Fruit fly (Drosophila melanogaster) whole organism, embryonic: ENCODE measurements around the gene Ssu72.

Source experiments
- Ada2b ChIP-seq: fragments of 200-800 bp; sonication (Bioruptor generic); IDR thresholded peaks from 2 replicates; pipeline ENCODE4 v1.3.6; 2022; ENCODE audit warnings: missing biosample characterization, missing genetic modification characterization
- Adf1 ChIP-seq: fragments of 200-800 bp; sonication (Bioruptor generic); IDR thresholded peaks from 2 replicates; pipeline ENCODE4 v1.3.6; 2022; ENCODE audit warnings: missing biosample characterization, missing genetic modification characterization
- Antp ChIP-seq: fragments of 200-800 bp; sonication (Bioruptor generic); optimal IDR thresholded peaks from 3 replicates; lab custom pipeline; 2016; ENCODE audit warnings: missing biosample characterization, missing genetic modification characterization
- Atf3 ChIP-seq: fragments of 200-800 bp; sonication (Bioruptor generic); optimal IDR thresholded peaks from 3 replicates; lab custom pipeline; 2016; ENCODE audit warnings: missing biosample characterization, missing genetic modification characterization
- Bdp1 ChIP-seq: fragments of 200-800 bp; sonication (Bioruptor generic); optimal IDR thresholded peaks from 3 replicates; lab custom pipeline; 2016; ENCODE audit warnings: missing biosample characterization, missing genetic modification characterization
- CG10209 ChIP-seq: fragments of 200-800 bp; sonication (Bioruptor generic); optimal IDR thresholded peaks from 3 replicates; lab custom pipeline; 2017; ENCODE audit warnings: missing biosample characterization, mild to moderate bottlenecking, missing genetic modification characterization, missing genetic modification reagents
- CG10366 ChIP-seq: fragments of 200-800 bp; sonication (Bioruptor generic); IDR thresholded peaks from 2 replicates; pipeline ENCODE4 v1.3.6; 2022; ENCODE audit warnings: missing biosample characterization, missing genetic modification characterization
- CG11696 ChIP-seq: fragments of 200-800 bp; sonication (Bioruptor generic); IDR thresholded peaks from 2 replicates; pipeline ENCODE4 v1.3.6; 2022; ENCODE audit warnings: missing biosample characterization, missing genetic modification characterization
- CG12942 ChIP-seq: fragments of 200-800 bp; sonication (Bioruptor generic); optimal IDR thresholded peaks from 3 replicates; lab custom pipeline; 2016; ENCODE audit warnings: missing biosample characterization, missing genetic modification characterization
- CG13894 ChIP-seq: fragments of 200-800 bp; sonication (Bioruptor generic); optimal IDR thresholded peaks from 3 replicates; lab custom pipeline; 2018; ENCODE audit warnings: missing biosample characterization, mild to moderate bottlenecking, missing genetic modification characterization, moderate library complexity
- CG15011 ChIP-seq: fragments of 200-800 bp; sonication (Bioruptor generic); optimal IDR thresholded peaks from 3 replicates; lab custom pipeline; 2018; ENCODE audit warnings: missing biosample characterization, mild to moderate bottlenecking, missing genetic modification characterization
- CG15073 ChIP-seq: fragments of 200-800 bp; sonication (Bioruptor generic); optimal IDR thresholded peaks from 2 replicates; lab custom pipeline; 2016; ENCODE audit warnings: missing biosample characterization, missing genetic modification characterization
- CG15269 ChIP-seq: fragments of 200-800 bp; sonication (Bioruptor generic); optimal IDR thresholded peaks from 2 replicates; lab custom pipeline; 2018; ENCODE audit warnings: missing biosample characterization, mild to moderate bottlenecking, missing genetic modification characterization, moderate library complexity
- CG15514 ChIP-seq: fragments of 200-800 bp; sonication (Bioruptor generic); optimal IDR thresholded peaks from 3 replicates; lab custom pipeline; 2017; ENCODE audit warnings: missing biosample characterization, missing genetic modification characterization, mild to moderate bottlenecking, moderate library complexity, missing genetic modification reagents
- CG1602 ChIP-seq: fragments of 200-800 bp; sonication (Bioruptor generic); optimal IDR thresholded peaks from 3 replicates; lab custom pipeline; 2016; ENCODE audit warnings: missing biosample characterization, missing genetic modification characterization
- CG17186 ChIP-seq: fragments of 200-800 bp; sonication (Bioruptor generic); optimal IDR thresholded peaks from 3 replicates; lab custom pipeline; 2017; ENCODE audit warnings: missing biosample characterization, missing genetic modification reagents, missing genetic modification characterization
- CG17359 ChIP-seq: fragments of 200-800 bp; sonication (Bioruptor generic); optimal IDR thresholded peaks from 3 replicates; lab custom pipeline; 2018; ENCODE audit warnings: missing biosample characterization, mild to moderate bottlenecking, missing genetic modification characterization, moderate library complexity
- CG17612 ChIP-seq: fragments of 200-800 bp; sonication (Bioruptor generic); IDR thresholded peaks from 2 replicates; pipeline ENCODE4 v1.3.6; 2022; ENCODE audit warnings: missing biosample characterization, missing genetic modification characterization
- CG18011 ChIP-seq: fragments of 200-800 bp; sonication (Bioruptor generic); optimal IDR thresholded peaks from 2 replicates; lab custom pipeline; 2017; ENCODE audit warnings: missing biosample characterization, missing genetic modification characterization, mild to moderate bottlenecking, moderate library complexity, missing genotype
- CG3163 ChIP-seq: fragments of 200-800 bp; sonication (Bioruptor generic); optimal IDR thresholded peaks from 3 replicates; lab custom pipeline; 2016; ENCODE audit warnings: missing biosample characterization, missing genetic modification characterization
- CG34224 ChIP-seq: fragments of 200-800 bp; sonication (Bioruptor generic); IDR thresholded peaks from 3 replicates; pipeline ENCODE4 v1.3.6; 2022; ENCODE audit warnings: missing biosample characterization, missing genetic modification characterization; ENCODE audit not compliant: partially characterized antibody
- CG34376 ChIP-seq: fragments of 200-800 bp; sonication (Bioruptor generic); optimal IDR thresholded peaks from 2 replicates; lab custom pipeline; 2018; ENCODE audit warnings: missing biosample characterization, mild to moderate bottlenecking, missing genetic modification characterization
- CG34422 ChIP-seq: fragments of 200-800 bp; sonication (Bioruptor generic); IDR thresholded peaks from 3 replicates; pipeline ENCODE4 v1.3.6; 2022; ENCODE audit warnings: missing biosample characterization, missing genetic modification characterization
- CG4360 ChIP-seq: fragments of 200-800 bp; sonication (Bioruptor generic); IDR thresholded peaks from 2 replicates; pipeline ENCODE4 v1.3.6; 2022; ENCODE audit warnings: missing biosample characterization, missing genetic modification characterization
- CG5953 ChIP-seq: fragments of 200-800 bp; sonication (Bioruptor generic); IDR thresholded peaks from 2 replicates; pipeline ENCODE4 v1.3.6; 2022; ENCODE audit warnings: missing biosample characterization, missing genetic modification characterization
- CG8478 ChIP-seq: fragments of >200 bp; optimal IDR thresholded peaks from 2 replicates; lab custom pipeline; 2018
- CG9215 ChIP-seq: fragments of 200-800 bp; sonication (Bioruptor generic); IDR thresholded peaks from 2 replicates; pipeline ENCODE4 v1.3.6; 2022; ENCODE audit warnings: missing biosample characterization, missing genetic modification characterization
- Dip2 ChIP-seq: fragments of 200-800 bp; sonication (Bioruptor generic); IDR thresholded peaks from 2 replicates; pipeline ENCODE4 v1.3.6; 2022; ENCODE audit warnings: missing biosample characterization, missing genetic modification characterization
- Dll ChIP-seq: fragments of 200-800 bp; sonication (Bioruptor generic); IDR thresholded peaks from 4 replicates; pipeline ENCODE4 v1.3.6; 2022; ENCODE audit warnings: missing biosample characterization, missing genetic modification characterization; ENCODE audit not compliant: partially characterized antibody
- Gug ChIP-seq: fragments of 200-800 bp; sonication (Bioruptor generic); IDR thresholded peaks from 4 replicates; pipeline ENCODE4 v1.3.6; 2022; ENCODE audit warnings: missing biosample characterization, missing genetic modification characterization
- NC2β ChIP-seq: fragments of 200-800 bp; sonication (Bioruptor generic); optimal IDR thresholded peaks from 2 replicates; lab custom pipeline; 2016; ENCODE audit warnings: missing biosample characterization, missing genetic modification characterization
- NFAT ChIP-seq: fragments of 200-800 bp; sonication (Bioruptor generic); IDR thresholded peaks from 2 replicates; pipeline ENCODE4 v1.3.6; 2022; ENCODE audit warnings: missing biosample characterization, missing genetic modification characterization
- Nf-YB ChIP-seq: fragments of 200-800 bp; sonication (Bioruptor generic); optimal IDR thresholded peaks from 3 replicates; lab custom pipeline; 2019; ENCODE audit warnings: missing biosample characterization, mild to moderate bottlenecking, missing genetic modification characterization, moderate library complexity
- Sin3A ChIP-seq: fragments of >200 bp; optimal IDR thresholded peaks from 2 replicates; lab custom pipeline; 2018
- Usf ChIP-seq: fragments of 200-800 bp; sonication (Bioruptor generic); optimal IDR thresholded peaks from 2 replicates; lab custom pipeline; 2017; ENCODE audit warnings: missing genotype, missing biosample characterization, missing genetic modification characterization
- ac ChIP-seq: fragments of 200-800 bp; sonication (Bioruptor generic); optimal IDR thresholded peaks from 3 replicates; lab custom pipeline; 2017; ENCODE audit warnings: missing biosample characterization, mild to moderate bottlenecking, missing genetic modification characterization
- al ChIP-seq: fragments of 200-800 bp; sonication (Bioruptor generic); IDR thresholded peaks from 2 replicates; pipeline ENCODE4 v1.3.6; 2022; ENCODE audit warnings: missing biosample characterization, missing genetic modification characterization
- cas ChIP-seq: fragments of 200-800 bp; sonication (Bioruptor generic); IDR thresholded peaks from 2 replicates; pipeline ENCODE4 v1.3.6; 2022; ENCODE audit warnings: missing biosample characterization, missing genetic modification characterization
- crc ChIP-seq: fragments of 200-800 bp; sonication (Bioruptor generic); optimal IDR thresholded peaks from 2 replicates; lab custom pipeline; 2016; ENCODE audit warnings: missing biosample characterization, missing genetic modification characterization
- dimm ChIP-seq: fragments of 200-800 bp; sonication (Bioruptor generic); IDR thresholded peaks from 2 replicates; pipeline ENCODE4 v1.3.6; 2022; ENCODE audit warnings: missing biosample characterization, missing genetic modification characterization
- fd64A ChIP-seq: fragments of 200-800 bp; sonication (Bioruptor generic); optimal IDR thresholded peaks from 3 replicates; lab custom pipeline; 2018; ENCODE audit warnings: missing biosample characterization, mild to moderate bottlenecking, missing genetic modification characterization
- gem ChIP-seq: fragments of 200-800 bp; sonication (Bioruptor generic); optimal IDR thresholded peaks from 2 replicates; lab custom pipeline; 2019; ENCODE audit warnings: missing biosample characterization, mild to moderate bottlenecking, missing genetic modification characterization, moderate library complexity
- gro ChIP-seq: fragments of 200-800 bp; sonication (Bioruptor generic); optimal IDR thresholded peaks from 2 replicates; lab custom pipeline; 2016; ENCODE audit warnings: missing biosample characterization, missing genetic modification characterization
- hb ChIP-seq: fragments of 200-800 bp; sonication (Bioruptor generic); IDR thresholded peaks from 3 replicates; pipeline ENCODE4 v1.3.6; 2022; ENCODE audit warnings: missing biosample characterization, missing genetic modification characterization; ENCODE audit not compliant: partially characterized antibody
- jigr1 ChIP-seq: fragments of 200-800 bp; sonication (Bioruptor generic); IDR thresholded peaks from 3 replicates; pipeline ENCODE4 v1.3.6; 2022; ENCODE audit warnings: missing biosample characterization, missing genetic modification characterization
- knrl ChIP-seq: fragments of 200-800 bp; sonication (Bioruptor generic); IDR thresholded peaks from 3 replicates; pipeline ENCODE4 v1.3.6; 2022; ENCODE audit warnings: missing biosample characterization, missing genetic modification characterization; ENCODE audit not compliant: partially characterized antibody
- pzg ChIP-seq: fragments of 200-800 bp; sonication (Bioruptor generic); optimal IDR thresholded peaks from 3 replicates; lab custom pipeline; 2018; ENCODE audit warnings: missing biosample characterization, mild to moderate bottlenecking, missing genetic modification characterization, moderate library complexity
- scrt ChIP-seq: fragments of 200-800 bp; sonication (Bioruptor generic); optimal IDR thresholded peaks from 2 replicates; lab custom pipeline; 2018; ENCODE audit warnings: missing biosample characterization, mild to moderate bottlenecking, missing genetic modification characterization, moderate library complexity
- sna ChIP-seq: fragments of 200-800 bp; sonication (Bioruptor generic); IDR thresholded peaks from 2 replicates; pipeline ENCODE4 v1.3.6; 2022; ENCODE audit warnings: missing biosample characterization, missing genetic modification characterization; ENCODE audit not compliant: partially characterized antibody
- wek ChIP-seq: fragments of 200-800 bp; sonication (Bioruptor generic); optimal IDR thresholded peaks from 3 replicates; lab custom pipeline; 2018; ENCODE audit warnings: missing biosample characterization, mild to moderate bottlenecking, missing genetic modification characterization, moderate library complexity

Ssu72 gene

dm6 chrX:19637434-19638327, 26.7 kb upstream of the Ssu72 start (continued):
- TF ChIP-seq CG17186 (GFP tag; lab: Kevin White, UChicago) (no peak), ac (GFP tag; lab: Kevin White, UChicago) (no peak), jigr1 (GFP tag; lab: Robert Waterston, UW) (no peak), Atf3 (no peak), gro (GFP tag; lab: Kevin White, UChicago) (no peak), CG34224 (0 out of 3 replicates have a peak, but pooled peaks have one; percentile 21), scrt (no peak), NFAT (no peak), sna (GFP tag; lab: Robert Waterston, UW) (no peak), fd64A (no peak), CG10366 (no peak), CG34376 (GFP tag; lab: Kevin White, UChicago) (peak; percentile 47), CG4360 (GFP tag; lab: Robert Waterston, UW) (peak; percentile 57), CG11696 (GFP tag; lab: Robert Waterston, UW) (no peak), crc (no peak), hb (GFP tag; lab: Robert Waterston, UW) (no peak), CG17359 (no peak), CG12942 (no peak), Bdp1 (GFP tag; lab: Kevin White, UChicago) (no peak), CG34422 (GFP tag; lab: Robert Waterston, UW) (no peak), CG1602 (no peak), CG8478 (lab: Kevin White, UChicago) (peak; percentile 95), Ada2b (no peak), CG15514 (GFP tag; lab: Kevin White, UChicago) (no peak), dimm (no peak), cas (GFP tag; lab: Robert Waterston, UW) (no peak), knrl (GFP tag; lab: Robert Waterston, UW) (no peak), CG10209 (GFP tag; lab: Kevin White, UChicago) (no peak), Antp (GFP tag; lab: Kevin White, UChicago) (no peak), NC2β (no peak), CG17612 (GFP tag; lab: Robert Waterston, UW) (no peak), Dll (GFP tag; lab: Robert Waterston, UW) (0 out of 4 replicates have a peak, but pooled peaks have one; percentile 15), CG9215 (GFP tag; lab: Robert Waterston, UW) (no peak), gem (tag; lab: Kevin White, UChicago) (no peak), Usf (GFP tag; lab: Kevin White, UChicago) (no peak), Adf1 (peak; percentile 77), Sin3A (lab: Kevin White, UChicago) (no peak), pzg (GFP tag; lab: Kevin White, UChicago) (no peak), Nf-YB (GFP tag; lab: Kevin White, UChicago) (no peak), CG5953 (GFP tag; lab: Robert Waterston, UW) (no peak), CG15073 (GFP tag; lab: Kevin White, UChicago) (no peak), CG3163 (GFP tag; lab: Kevin White, UChicago) (no peak), CG15269 (tag; lab: Kevin White, UChicago) (no peak), Dip2 (GFP tag; lab: Robert Waterston, UW) (no peak), Gug (GFP tag; lab: Robert Waterston, UW) (no peak), CG18011 (GFP tag; lab: Kevin White, UChicago) (no peak), CG15011 (GFP tag; lab: Kevin White, UChicago) (no peak), wek (GFP tag; lab: Kevin White, UChicago) (no peak), CG13894 (no peak), al (no peak)
